Fruit fly (Drosophila melanogaster): ENCODE measurements around the gene CG7453.

Gene CG7453

dm6 chrX:19166152-19166935 lies 13.6 kb upstream of the CG7453 start (continued):
- no peak for TF ChIP-seq CG32772 (GFP tag; IDR thresholded peaks at IDR 0.05)
- no peak for TF ChIP-seq br (optimal IDR thresholded peaks at IDR 0.05)
- TF ChIP-seq CG18619 (GFP tag; optimal IDR thresholded peaks at IDR 0.05): peak; percentile 37
- no peak for TF ChIP-seq NFAT (GFP tag; IDR thresholded peaks at IDR 0.05)
- peak; percentile 20 for TF ChIP-seq CG1603 (tag; optimal IDR thresholded peaks at IDR 0.05)
- no peak for TF ChIP-seq CG12236 (GFP tag; optimal IDR thresholded peaks at IDR 0.05)
- TF ChIP-seq CG33213 (GFP tag; optimal IDR thresholded peaks at IDR 0.05): no peak
- TF ChIP-seq hth (optimal IDR thresholded peaks at IDR 0.05): no peak
- no peak for TF ChIP-seq Spps (tag; optimal IDR thresholded peaks at IDR 0.05)
- no peak for TF ChIP-seq CG11085 (GFP tag; IDR thresholded peaks at IDR 0.05)
- TF ChIP-seq CG4424 (GFP tag; optimal IDR thresholded peaks at IDR 0.05): no peak
- TF ChIP-seq CG34422 (GFP tag; IDR thresholded peaks at IDR 0.05): no peak
- TF ChIP-seq CG17186 (GFP tag; optimal IDR thresholded peaks at IDR 0.05): no peak
- TF ChIP-seq zf30C (GFP tag; optimal IDR thresholded peaks at IDR 0.05): no peak
- TF ChIP-seq CG18599 (GFP tag; optimal IDR thresholded peaks at IDR 0.05): peak; percentile 45
- TF ChIP-seq CG4707 (GFP tag; optimal IDR thresholded peaks at IDR 0.05): no peak
- TF ChIP-seq z (GFP tag; IDR thresholded peaks at IDR 0.05): no peak
- TF ChIP-seq lmd (GFP tag; IDR thresholded peaks at IDR 0.05): 0 out of 2 replicates have a peak, but pooled peaks have one; percentile 18
- no peak for TF ChIP-seq mld (GFP tag; IDR thresholded peaks at IDR 0.05; ENCODE audit: partially characterized antibody)
- no peak for TF ChIP-seq gro (GFP tag; optimal IDR thresholded peaks at IDR 0.05)
- TF ChIP-seq oc (tag; optimal IDR thresholded peaks at IDR 0.05): no peak
- TF ChIP-seq shn (GFP tag; optimal IDR thresholded peaks at IDR 0.05): no peak
- no peak for TF ChIP-seq dati (GFP tag; IDR thresholded peaks at IDR 0.05)
- no peak for TF ChIP-seq slou (GFP tag; optimal IDR thresholded peaks at IDR 0.05)
- TF ChIP-seq CG8089 (GFP tag; optimal IDR thresholded peaks at IDR 0.05): no peak
- peak; percentile 2 for TF ChIP-seq slp2 (GFP tag; optimal IDR thresholded peaks at IDR 0.05)
- TF ChIP-seq CG4854 (GFP tag; optimal IDR thresholded peaks at IDR 0.05): no peak
- no peak for TF ChIP-seq Dad (GFP tag; optimal IDR thresholded peaks at IDR 0.05)
- TF ChIP-seq Nf-YB (GFP tag; optimal IDR thresholded peaks at IDR 0.05): no peak
- no peak for TF ChIP-seq CG34224 (GFP tag; IDR thresholded peaks at IDR 0.05; ENCODE audit: partially characterized antibody)
- no peak for TF ChIP-seq CG11560 (tag; IDR thresholded peaks at IDR 0.05)
- TF ChIP-seq pum (GFP tag; optimal IDR thresholded peaks at IDR 0.05): peak; percentile 9
- TF ChIP-seq CG12744 (GFP tag; optimal IDR thresholded peaks at IDR 0.05): peak; percentile 26
- TF ChIP-seq Bgb (GFP tag; IDR thresholded peaks at IDR 0.05; ENCODE audit: partially characterized antibody): no peak
- TF ChIP-seq Stat92E (GFP tag; optimal IDR thresholded peaks at IDR 0.05): no peak
- no peak for TF ChIP-seq luna (GFP tag; optimal IDR thresholded peaks at IDR 0.05)
- TF ChIP-seq CG7556 (GFP tag; optimal IDR thresholded peaks at IDR 0.05): peak; percentile 58
- TF ChIP-seq CG6272 (GFP tag; IDR thresholded peaks at IDR 0.05): no peak
- no peak for TF ChIP-seq Drgx (GFP tag; IDR thresholded peaks at IDR 0.05)
- no peak for TF ChIP-seq ttk (GFP tag; IDR thresholded peaks at IDR 0.05)
- TF ChIP-seq Mad (GFP tag; optimal IDR thresholded peaks at IDR 0.05): no peak
- peak; percentile 7; the same call in 1 of the 2 replicates for TF ChIP-seq Xrp1 (GFP tag; IDR thresholded peaks at IDR 0.05)
- TF ChIP-seq zen (tag; optimal IDR thresholded peaks at IDR 0.05): no peak
- no peak for TF ChIP-seq ssp (GFP tag; IDR thresholded peaks at IDR 0.05)
- 0 out of 3 replicates have a peak, but pooled peaks have one; percentile 8 for TF ChIP-seq Optix (GFP tag; IDR thresholded peaks at IDR 0.05)
- no peak for TF ChIP-seq CG7963 (GFP tag; IDR thresholded peaks at IDR 0.05; ENCODE audit: partially characterized antibody)
- TF ChIP-seq maf-S (GFP tag; optimal IDR thresholded peaks at IDR 0.05): no peak
- TF ChIP-seq CG4404 (GFP tag; IDR thresholded peaks at IDR 0.05): no peak
- TF ChIP-seq CG8290 (GFP tag; optimal IDR thresholded peaks at IDR 0.05): no peak
- peak in 1 of 2 experiments; percentile 61 for TF ChIP-seq CG8290 (tag; optimal IDR thresholded peaks at IDR 0.05)
- no peak for TF ChIP-seq Ravus (GFP tag; IDR thresholded peaks at IDR 0.05)
